Fruit fly (Drosophila melanogaster) S2 (cell line): Measurements from ENCODE around the gene Kaz.

Source experiments
- CG8478 ChIP-seq: fragments of >200 bp; optimal IDR thresholded peaks from 2 replicates; lab custom pipeline; 2018
- CTCF ChIP-seq, 2 experiments: fragments of >200 bp; optimal IDR thresholded peaks; 2 replicates each; lab custom pipeline; 2018

dm6 chr3R:24859701-24860100, 29.9 kb upstream of the Kaz start, which contains the start of gene ppk22:
- TF ChIP-seq CG8478 (lab: Kevin White, UChicago) = no peak
- no peak for TF ChIP-seq CTCF (optimal IDR thresholded peaks at IDR 0.05; lab: Kevin White, UChicago)
